Worm (Caenorhabditis elegans) whole organism, young adult: ENCODE measurements around the gene col-85.

Experiments used
- B0336.3 ChIP-seq: fragments of 200-800 bp; sonication (Bioruptor generic); IDR thresholded peaks from 2 replicates; pipeline ENCODE4 v1.3.6; 2022; ENCODE audit warnings: missing genetic modification characterization, missing compliant biosample characterization
- D2030.7 ChIP-seq: fragments of 200-800 bp; sonication (Bioruptor generic); IDR thresholded peaks from 2 replicates; pipeline ENCODE4 v1.3.6; 2022; ENCODE audit warnings: missing genetic modification reagents, missing genetic modification characterization, missing compliant biosample characterization
- F10E7.11 ChIP-seq: sonication (generic microtip); optimal IDR thresholded peaks from 2 replicates; lab custom pipeline; 2017; ENCODE audit warnings: mild to moderate bottlenecking, missing genetic modification characterization, moderate library complexity, missing compliant biosample characterization
- F37B4.10 ChIP-seq: fragments of 200-800 bp; sonication (Bioruptor generic); IDR thresholded peaks from 2 replicates; pipeline ENCODE4 v1.3.6; 2022; ENCODE audit warnings: missing genetic modification characterization, missing compliant biosample characterization
- F39B2.1 ChIP-seq: fragments of 200-800 bp; sonication (Bioruptor generic); IDR thresholded peaks from 2 replicates; pipeline ENCODE4 v1.3.6; 2022; ENCODE audit warnings: missing genetic modification reagents, missing genetic modification characterization, missing compliant biosample characterization
- F52B5.7 ChIP-seq: sonication (generic microtip); optimal IDR thresholded peaks from 2 replicates; lab custom pipeline; 2016; ENCODE audit warnings: mild to moderate bottlenecking, missing genetic modification characterization, missing compliant biosample characterization
- K12H6.12 ChIP-seq: fragments of 200-800 bp; sonication (Bioruptor generic); optimal IDR thresholded peaks from 2 replicates; lab custom pipeline; 2018; ENCODE audit warnings: mild to moderate bottlenecking, missing genetic modification characterization, missing compliant biosample characterization
- Y95B8A.8 ChIP-seq: fragments of 200-800 bp; sonication (Bioruptor generic); IDR thresholded peaks from 2 replicates; pipeline ENCODE4 v1.3.6; 2022; ENCODE audit warnings: missing genetic modification reagents, missing genetic modification characterization, missing compliant biosample characterization
- akir-1 ChIP-seq: fragments of 200-800 bp; sonication (Bioruptor generic); optimal IDR thresholded peaks from 2 replicates; lab custom pipeline; 2018; ENCODE audit warnings: mild to moderate bottlenecking, missing genetic modification characterization, moderate library complexity, missing compliant biosample characterization
- attf-3 ChIP-seq: fragments of 200-800 bp; sonication (Bioruptor generic); conservative IDR thresholded peaks from 2 replicates; pipeline ENCODE4 v1.3.6; 2022; ENCODE audit warnings: missing genetic modification reagents, missing genetic modification characterization, missing compliant biosample characterization
- attf-6 ChIP-seq: fragments of 200-800 bp; sonication (Bioruptor generic); IDR thresholded peaks from 2 replicates; pipeline ENCODE4 v1.3.6; 2022; ENCODE audit warnings: missing genetic modification reagents, missing genetic modification characterization, missing compliant biosample characterization
- ccch-3 ChIP-seq: fragments of 200-800 bp; sonication (Bioruptor generic); optimal IDR thresholded peaks from 2 replicates; lab custom pipeline; 2018; ENCODE audit warnings: mild to moderate bottlenecking, missing genetic modification characterization, missing compliant biosample characterization
- ceh-40 ChIP-seq: fragments of 200-800 bp; sonication (Bioruptor generic); IDR thresholded peaks from 2 replicates; pipeline ENCODE4 v1.3.6; 2022; ENCODE audit warnings: missing genetic modification characterization, missing compliant biosample characterization
- ceh-79 ChIP-seq: sonication (generic microtip); optimal IDR thresholded peaks from 2 replicates; lab custom pipeline; 2017; ENCODE audit warnings: mild to moderate bottlenecking, missing genetic modification characterization, missing compliant biosample characterization
- dox-1 ChIP-seq: fragments of 200-800 bp; sonication (Bioruptor generic); IDR thresholded peaks from 2 replicates; pipeline ENCODE4 v1.3.6; 2022; ENCODE audit warnings: missing genetic modification reagents, missing genetic modification characterization, missing compliant biosample characterization
- dpff-1 ChIP-seq: sonication (generic microtip); optimal IDR thresholded peaks from 2 replicates; lab custom pipeline; 2017; ENCODE audit warnings: mild to moderate bottlenecking, missing genetic modification characterization, missing compliant biosample characterization
- egrh-3 ChIP-seq: fragments of 200-800 bp; sonication (Bioruptor generic); IDR thresholded peaks from 2 replicates; pipeline ENCODE4 v1.3.6; 2022; ENCODE audit warnings: missing genetic modification reagents, missing genetic modification characterization, missing compliant biosample characterization
- fkh-3 ChIP-seq: sonication (generic microtip); optimal IDR thresholded peaks from 2 replicates; lab custom pipeline; 2016; ENCODE audit warnings: mild to moderate bottlenecking, missing genetic modification characterization, missing compliant biosample characterization
- hmg-1.2 ChIP-seq: fragments of 200-800 bp; sonication (Bioruptor generic); IDR thresholded peaks from 2 replicates; pipeline ENCODE4 v1.3.6; 2022; ENCODE audit warnings: missing genetic modification reagents, missing genetic modification characterization, missing compliant biosample characterization
- hrde-1 ChIP-seq: sonication (generic microtip); optimal IDR thresholded peaks from 2 replicates; lab custom pipeline; 2016; ENCODE audit warnings: missing genetic modification characterization, mild to moderate bottlenecking, missing compliant biosample characterization, moderate library complexity, missing genotype, missing genetic modification reagents, borderline replicate concordance
- hsf-1 ChIP-seq: fragments of 200-800 bp; sonication (Bioruptor generic); IDR thresholded peaks from 2 replicates; pipeline ENCODE4 v1.3.6; 2022; ENCODE audit warnings: missing genetic modification reagents, missing genetic modification characterization, missing compliant biosample characterization
- let-526 ChIP-seq: fragments of 200-800 bp; sonication (Bioruptor generic); IDR thresholded peaks from 2 replicates; pipeline ENCODE4 v1.3.6; 2022; ENCODE audit warnings: missing genetic modification reagents, missing genetic modification characterization, missing compliant biosample characterization
- let-607 ChIP-seq, 2 experiments: fragments of 200-800 bp in 1 of 2; sonication (Bioruptor generic) in 1 of 2; sonication (generic microtip) in 1 of 2; optimal IDR thresholded peaks; 2 replicates each; lab custom pipeline; 2016 to 2018; ENCODE audit warnings: mild to moderate bottlenecking in 2 of 2, missing compliant biosample characterization in 2 of 2, missing genetic modification characterization in 2 of 2, moderate library complexity in 2 of 2, missing genotype in 1 of 2
- lin-35 ChIP-seq, 3 experiments: fragments of 150-350 bp in 2 of 3; sonication (generic microtip) in 1 of 3; optimal IDR thresholded peaks; 2 replicates each; lab custom pipeline; 2014 to 2018; ENCODE audit warnings: missing biosample characterization in 3 of 3, missing genetic modification characterization in 3 of 3, missing genetic modification reagents in 3 of 3
- lin-40 ChIP-seq: sonication (generic microtip); optimal IDR thresholded peaks from 2 replicates; lab custom pipeline; 2016; ENCODE audit warnings: missing genetic modification characterization, mild to moderate bottlenecking, missing compliant biosample characterization, missing genotype, missing genetic modification reagents
- lsl-1 ChIP-seq: fragments of 200-800 bp; sonication (Bioruptor generic); optimal IDR thresholded peaks from 2 replicates; lab custom pipeline; 2018; ENCODE audit warnings: mild to moderate bottlenecking, missing genetic modification characterization, moderate library complexity, missing compliant biosample characterization
- madf-3 ChIP-seq: fragments of 200-800 bp; sonication (Bioruptor generic); IDR thresholded peaks from 2 replicates; pipeline ENCODE4 v1.3.6; 2022; ENCODE audit warnings: missing genetic modification reagents, missing genetic modification characterization, missing compliant biosample characterization
- nfya-2 ChIP-seq: fragments of 200-800 bp; sonication (Bioruptor generic); IDR thresholded peaks from 2 replicates; pipeline ENCODE4 v1.3.6; 2022; ENCODE audit warnings: missing genetic modification reagents, missing genetic modification characterization, missing compliant biosample characterization
- nhr-90 ChIP-seq: sonication (generic microtip); optimal IDR thresholded peaks from 2 replicates; lab custom pipeline; 2016; ENCODE audit warnings: missing genotype, mild to moderate bottlenecking, missing genetic modification characterization, missing compliant biosample characterization
- pha-4 ChIP-seq: fragments of 150-350 bp; sonication (generic microtip); optimal IDR thresholded peaks from 2 replicates; lab custom pipeline; 2014; ENCODE audit warnings: missing biosample characterization, missing genetic modification reagents, missing genetic modification characterization
- rpc-1 ChIP-seq, 2 experiments: fragments of 150-350 bp in 1 of 2; sonication (generic microtip) in 1 of 2; optimal IDR thresholded peaks; 2 replicates each; lab custom pipeline; 2014 to 2018; ENCODE audit warnings: missing biosample characterization in 1 of 2, missing genetic modification characterization in 1 of 2, missing genetic modification reagents in 1 of 2, missing genotype in 1 of 2
- snpc-4 ChIP-seq, 5 experiments: fragments of 150-350 bp in 1 of 5; sonication (generic microtip) in 4 of 5; optimal IDR thresholded peaks; 2 replicates each; lab custom pipeline; 2014 to 2018; ENCODE audit warnings: missing genetic modification characterization in 5 of 5, missing biosample characterization in 3 of 5, antibody characterized with exemption in 2 of 5, mild to moderate bottlenecking in 2 of 5, missing compliant biosample characterization in 2 of 5, missing genotype in 2 of 5, moderate library complexity in 2 of 5, missing genetic modification reagents in 1 of 5
- sptf-2 ChIP-seq: fragments of 200-800 bp; sonication (Bioruptor generic); optimal IDR thresholded peaks from 2 replicates; lab custom pipeline; 2018; ENCODE audit warnings: mild to moderate bottlenecking, missing genetic modification characterization, missing compliant biosample characterization
- tbx-9 ChIP-seq: sonication (generic microtip); optimal IDR thresholded peaks from 2 replicates; lab custom pipeline; 2016; ENCODE audit warnings: borderline replicate concordance, missing genetic modification characterization, inconsistent platforms, missing compliant biosample characterization
- unc-130 ChIP-seq: sonication (generic microtip); optimal IDR thresholded peaks from 2 replicates; lab custom pipeline; 2016; ENCODE audit warnings: missing genetic modification reagents, missing genetic modification characterization, missing compliant biosample characterization
- unc-62 ChIP-seq: fragments of 150-350 bp; optimal IDR thresholded peaks from 2 replicates; lab custom pipeline; 2014; ENCODE audit warnings: missing biosample characterization, missing genetic modification reagents, missing genetic modification characterization
- xnd-1 ChIP-seq: sonication (generic microtip); optimal IDR thresholded peaks from 2 replicates; lab custom pipeline; 2016; ENCODE audit warnings: missing genotype, missing genetic modification reagents, missing genetic modification characterization, missing compliant biosample characterization
- ztf-18 ChIP-seq: sonication (generic microtip); optimal IDR thresholded peaks from 2 replicates; lab custom pipeline; 2016; ENCODE audit warnings: missing genotype, mild to moderate bottlenecking, missing genetic modification characterization, missing compliant biosample characterization
- ztf-22 ChIP-seq: fragments of 200-800 bp; sonication (Bioruptor generic); optimal IDR thresholded peaks from 2 replicates; lab custom pipeline; 2018; ENCODE audit warnings: mild to moderate bottlenecking, missing genetic modification characterization, moderate library complexity, missing compliant biosample characterization
- ztf-6 ChIP-seq: fragments of 200-800 bp; sonication (Bioruptor generic); IDR thresholded peaks from 2 replicates; pipeline ENCODE4 v1.3.6; 2022; ENCODE audit warnings: missing genetic modification reagents, missing genetic modification characterization, missing compliant biosample characterization

The col-85 gene

ce11 chrII:12516313-12516712, 21.4 kb upstream of the col-85 start, which contains the start of gene srh-61:
srh-61 (minus strand) TSS chrII:12516413.
- TF ChIP-seq attf-6 (no peak), hrde-1 (tag; lab: Kevin White, UChicago) (no peak), nfya-2 (GFP tag; lab: Robert Waterston, UW) (no peak), rpc-1 (optimal IDR thresholded peaks at IDR 0.05; lab: Kevin White, UChicago) (no peak), rpc-1 (tag; optimal IDR thresholded peaks at IDR 0.05; lab: Kevin White, UChicago) (no peak), F37B4.10 (GFP tag; lab: Robert Waterston, UW) (no peak), let-607 (tag; optimal IDR thresholded peaks at IDR 0.05; lab: Kevin White, UChicago) (no peak), hsf-1 (GFP tag; lab: Robert Waterston, UW) (no peak), Y95B8A.8 (GFP tag; lab: Robert Waterston, UW) (no peak), lin-35 (GFP tag; optimal IDR thresholded peaks at IDR 0.05; lab: Kevin White, UChicago) (no peak), F39B2.1 (GFP tag; lab: Robert Waterston, UW) (no peak), F10E7.11 (tag; lab: Kevin White, UChicago) (no peak), hmg-1.2 (GFP tag; lab: Robert Waterston, UW) (no peak), ceh-79 (tag; lab: Kevin White, UChicago) (no peak), lin-40 (tag; lab: Kevin White, UChicago) (no peak), K12H6.12 (tag; lab: Kevin White, UChicago) (no peak)

- TF ChIP-seq ceh-40 (GFP tag; lab: Robert Waterston, UW): no peak
- no peak for TF ChIP-seq ztf-6 (GFP tag; lab: Robert Waterston, UW)
- TF ChIP-seq ztf-18 (tag; lab: Kevin White, UChicago): no peak
- TF ChIP-seq nhr-90 (tag; lab: Kevin White, UChicago): no peak
- TF ChIP-seq lsl-1 (GFP tag; lab: Kevin White, UChicago): no peak
- no peak for TF ChIP-seq fkh-3 (tag; lab: Kevin White, UChicago)
- no peak for TF ChIP-seq unc-62 (GFP tag; lab: Kevin White, UChicago)
- TF ChIP-seq unc-130: no peak
- TF ChIP-seq akir-1 (GFP tag; lab: Kevin White, UChicago): no peak
- TF ChIP-seq Y95B8A.8 (GFP tag; lab: Robert Waterston, UW): no peak
- no peak for TF ChIP-seq pha-4
- TF ChIP-seq xnd-1: no peak
These were observed 19.7 kb upstream of the col-85 start, which contains the start of gene srh-69 for ce11 chrII:12514620-12515019. srh-69 (minus strand) TSS chrII:12514720.

- TF ChIP-seq madf-3: no peak
- no peak for TF ChIP-seq egrh-3 (GFP tag; lab: Robert Waterston, UW)
- no peak for TF ChIP-seq B0336.3 (GFP tag; lab: Robert Waterston, UW)
- no peak for TF ChIP-seq attf-3
- TF ChIP-seq D2030.7: no peak
- no peak for TF ChIP-seq let-526 (GFP tag; lab: Robert Waterston, UW)
- no peak for TF ChIP-seq tbx-9
- no peak for TF ChIP-seq sptf-2
- no peak for TF ChIP-seq F52B5.7
- TF ChIP-seq snpc-4 (GFP tag; optimal IDR thresholded peaks at IDR 0.05; lab: Kevin White, UChicago): no peak
- TF ChIP-seq snpc-4 (tag; optimal IDR thresholded peaks at IDR 0.05; lab: Kevin White, UChicago): no peak
- no peak for TF ChIP-seq K12H6.12 (tag; lab: Kevin White, UChicago)
- TF ChIP-seq Y95B8A.8 (GFP tag; lab: Robert Waterston, UW): no peak
- no peak for TF ChIP-seq dox-1
- TF ChIP-seq dpff-1 (tag; lab: Kevin White, UChicago): no peak
- TF ChIP-seq ccch-3 (GFP tag; lab: Kevin White, UChicago): no peak
- TF ChIP-seq ztf-22 (GFP tag; lab: Kevin White, UChicago): no peak
These were observed 17.0 kb upstream of the col-85 start, which contains the start of gene srh-73 for ce11 chrII:12511866-12512265. srh-73 (plus strand) TSS chrII:12512166.
